Fruit fly (Drosophila melanogaster) whole organism, prepupa: Measurements from ENCODE around the gene Wnt4.
A peak's percentile ranks its signal among the peaks of the same experiment; 100 is the strongest.

Experiments
- Blimp-1 ChIP-seq: fragments of 200-800 bp; sonication (Bioruptor generic); optimal IDR thresholded peaks from 3 replicates; lab custom pipeline; 2017; ENCODE audit warnings: missing biosample characterization, missing genetic modification characterization, mild to moderate bottlenecking, moderate library complexity, missing genetic modification reagents
- CG10631 ChIP-seq: fragments of 200-800 bp; sonication (Bioruptor generic); optimal IDR thresholded peaks from 2 replicates; lab custom pipeline; 2016; ENCODE audit warnings: missing biosample characterization, missing genetic modification characterization
- CG10669 ChIP-seq: fragments of 200-800 bp; sonication (Bioruptor generic); optimal IDR thresholded peaks from 3 replicates; lab custom pipeline; 2018; ENCODE audit warnings: missing biosample characterization, mild to moderate bottlenecking, missing genetic modification characterization, moderate library complexity
- CG11902 ChIP-seq: fragments of 200-800 bp; sonication (Bioruptor generic); optimal IDR thresholded peaks from 3 replicates; lab custom pipeline; 2016; ENCODE audit warnings: missing biosample characterization, missing genetic modification characterization
- CG31627 ChIP-seq: fragments of 200-800 bp; sonication (Bioruptor generic); optimal IDR thresholded peaks from 3 replicates; lab custom pipeline; 2016; ENCODE audit warnings: missing biosample characterization, missing genetic modification characterization
- CG3919 ChIP-seq: fragments of 200-800 bp; sonication (Bioruptor generic); optimal IDR thresholded peaks from 3 replicates; lab custom pipeline; 2016; ENCODE audit warnings: missing biosample characterization, missing genetic modification characterization
- CG4318 ChIP-seq: fragments of 200-800 bp; sonication (Bioruptor generic); optimal IDR thresholded peaks from 3 replicates; lab custom pipeline; 2017; ENCODE audit warnings: missing biosample characterization, mild to moderate bottlenecking, missing genetic modification characterization
- CG6163 ChIP-seq: fragments of 200-800 bp; sonication (Bioruptor generic); IDR thresholded peaks from 3 replicates; pipeline ENCODE4 v1.3.6; 2022; ENCODE audit warnings: missing biosample characterization, missing genetic modification characterization
- CG6276 ChIP-seq: fragments of 200-800 bp; sonication (Bioruptor generic); optimal IDR thresholded peaks from 2 replicates; lab custom pipeline; 2017; ENCODE audit warnings: missing biosample characterization, mild to moderate bottlenecking, missing genetic modification characterization
- CG6792 ChIP-seq: fragments of 200-800 bp; sonication (Bioruptor generic); optimal IDR thresholded peaks from 3 replicates; lab custom pipeline; 2016; ENCODE audit warnings: missing biosample characterization, missing genetic modification characterization
- CG6808 ChIP-seq: fragments of 200-800 bp; sonication (Bioruptor generic); optimal IDR thresholded peaks from 3 replicates; lab custom pipeline; 2017; ENCODE audit warnings: missing biosample characterization, missing genetic modification characterization, mild to moderate bottlenecking, moderate library complexity, missing genetic modification reagents
- CG7368 ChIP-seq: fragments of 200-800 bp; sonication (Bioruptor generic); optimal IDR thresholded peaks from 3 replicates; lab custom pipeline; 2016; ENCODE audit warnings: missing biosample characterization, missing genetic modification characterization
- CG8119 ChIP-seq: fragments of 200-800 bp; sonication (Bioruptor generic); IDR thresholded peaks from 3 replicates; pipeline ENCODE4 v1.3.6; 2022; ENCODE audit warnings: missing biosample characterization, missing genetic modification characterization
- CG8319 ChIP-seq: fragments of 200-800 bp; sonication (Bioruptor generic); optimal IDR thresholded peaks from 3 replicates; lab custom pipeline; 2016; ENCODE audit warnings: missing biosample characterization, missing genetic modification characterization
- Eip75B ChIP-seq: fragments of 200-800 bp; sonication (Bioruptor generic); optimal IDR thresholded peaks from 3 replicates; lab custom pipeline; 2016; ENCODE audit warnings: missing biosample characterization, missing genetic modification characterization
- Eip78C ChIP-seq: fragments of 200-800 bp; sonication (Bioruptor generic); peaks from one replicate; lab custom pipeline; 2016; ENCODE audit warnings: missing biosample characterization, missing genetic modification characterization
- Gug ChIP-seq: fragments of 200-800 bp; sonication (Bioruptor generic); IDR thresholded peaks from 2 replicates; pipeline ENCODE4 v1.3.6; 2022; ENCODE audit warnings: missing biosample characterization, missing genetic modification characterization
- Hr4 ChIP-seq: fragments of 200-800 bp; sonication (Bioruptor generic); optimal IDR thresholded peaks from 3 replicates; lab custom pipeline; 2016; ENCODE audit warnings: missing biosample characterization, missing genetic modification characterization
- Met ChIP-seq: fragments of 200-800 bp; sonication (Bioruptor generic); optimal IDR thresholded peaks from 3 replicates; lab custom pipeline; 2016; ENCODE audit warnings: missing biosample characterization, missing genetic modification characterization
- OdsH ChIP-seq: fragments of 200-800 bp; sonication (Bioruptor generic); optimal IDR thresholded peaks from 3 replicates; lab custom pipeline; 2016; ENCODE audit warnings: missing biosample characterization, missing genetic modification characterization
- Smox ChIP-seq: fragments of 200-800 bp; sonication (Bioruptor generic); optimal IDR thresholded peaks from 3 replicates; lab custom pipeline; 2016; ENCODE audit warnings: missing biosample characterization, missing genetic modification characterization
- Sox102F ChIP-seq: fragments of 200-800 bp; sonication (Bioruptor generic); optimal IDR thresholded peaks from 2 replicates; lab custom pipeline; 2016; ENCODE audit warnings: missing biosample characterization, mild to moderate bottlenecking, missing genetic modification characterization
- Sox15 ChIP-seq: fragments of 200-800 bp; sonication (Bioruptor generic); optimal IDR thresholded peaks from 3 replicates; lab custom pipeline; 2016; ENCODE audit warnings: missing biosample characterization, missing genetic modification characterization
- achi ChIP-seq: fragments of 200-800 bp; sonication (Bioruptor generic); optimal IDR thresholded peaks from 3 replicates; lab custom pipeline; 2016; ENCODE audit warnings: missing biosample characterization, missing genetic modification characterization
- cyc ChIP-seq: fragments of 200-800 bp; sonication (Bioruptor generic); optimal IDR thresholded peaks from 3 replicates; lab custom pipeline; 2016; ENCODE audit warnings: missing biosample characterization, missing genetic modification characterization
- dsx ChIP-seq: fragments of 200-800 bp; optimal IDR thresholded peaks from 3 replicates; lab custom pipeline; 2019; ENCODE audit warnings: missing biosample characterization, mild to moderate bottlenecking, missing genetic modification characterization, moderate library complexity; ENCODE audit not compliant: poor library complexity, severe bottlenecking
- eg ChIP-seq: fragments of 200-800 bp; sonication (Bioruptor generic); IDR thresholded peaks from 3 replicates; pipeline ENCODE4 v1.3.6; 2022; ENCODE audit warnings: missing biosample characterization, missing genetic modification characterization
- esn ChIP-seq: fragments of 200-800 bp; sonication (Bioruptor generic); optimal IDR thresholded peaks from 2 replicates; lab custom pipeline; 2016; ENCODE audit warnings: missing biosample characterization, mild to moderate bottlenecking, missing genetic modification characterization, moderate library complexity
- fd59A ChIP-seq: fragments of 200-800 bp; sonication (Bioruptor generic); optimal IDR thresholded peaks from 2 replicates; lab custom pipeline; 2017; ENCODE audit warnings: missing biosample characterization, mild to moderate bottlenecking, missing genetic modification characterization, missing genetic modification reagents
- fd85E ChIP-seq: fragments of 200-800 bp; sonication (Bioruptor generic); optimal IDR thresholded peaks from 3 replicates; lab custom pipeline; 2016; ENCODE audit warnings: missing biosample characterization, missing genetic modification characterization
- fkh ChIP-seq: fragments of 200-800 bp; sonication (Bioruptor generic); optimal IDR thresholded peaks from 3 replicates; lab custom pipeline; 2017; ENCODE audit warnings: missing biosample characterization, mild to moderate bottlenecking, missing genetic modification characterization, moderate library complexity
- lz ChIP-seq: fragments of 200-800 bp; sonication (Bioruptor generic); optimal IDR thresholded peaks from 3 replicates; lab custom pipeline; 2016; ENCODE audit warnings: missing biosample characterization, missing genetic modification characterization
- salr ChIP-seq, 2 experiments: fragments of 200-800 bp; sonication (Bioruptor generic); optimal IDR thresholded peaks; 3 replicates each; lab custom pipeline; 2016 to 2018; ENCODE audit warnings: missing biosample characterization in 2 of 2, missing genetic modification characterization in 2 of 2, mild to moderate bottlenecking in 1 of 2
- ss ChIP-seq, 2 experiments: fragments of 200-800 bp; sonication (Bioruptor generic); optimal IDR thresholded peaks; 2 replicates in 1 of 2; 3 replicates in 1 of 2; lab custom pipeline; 2017 to 2018; ENCODE audit warnings: mild to moderate bottlenecking in 2 of 2, missing biosample characterization in 2 of 2, missing genetic modification characterization in 2 of 2, moderate library complexity in 1 of 2
- topi ChIP-seq: fragments of 200-800 bp; sonication (Bioruptor generic); optimal IDR thresholded peaks from 3 replicates; lab custom pipeline; 2016; ENCODE audit warnings: missing biosample characterization, missing genetic modification characterization
- vri ChIP-seq: fragments of 200-800 bp; sonication (Bioruptor generic); optimal IDR thresholded peaks from 3 replicates; lab custom pipeline; 2016; ENCODE audit warnings: missing biosample characterization, mild to moderate bottlenecking, missing genetic modification characterization

Gene Wnt4

DNA sequence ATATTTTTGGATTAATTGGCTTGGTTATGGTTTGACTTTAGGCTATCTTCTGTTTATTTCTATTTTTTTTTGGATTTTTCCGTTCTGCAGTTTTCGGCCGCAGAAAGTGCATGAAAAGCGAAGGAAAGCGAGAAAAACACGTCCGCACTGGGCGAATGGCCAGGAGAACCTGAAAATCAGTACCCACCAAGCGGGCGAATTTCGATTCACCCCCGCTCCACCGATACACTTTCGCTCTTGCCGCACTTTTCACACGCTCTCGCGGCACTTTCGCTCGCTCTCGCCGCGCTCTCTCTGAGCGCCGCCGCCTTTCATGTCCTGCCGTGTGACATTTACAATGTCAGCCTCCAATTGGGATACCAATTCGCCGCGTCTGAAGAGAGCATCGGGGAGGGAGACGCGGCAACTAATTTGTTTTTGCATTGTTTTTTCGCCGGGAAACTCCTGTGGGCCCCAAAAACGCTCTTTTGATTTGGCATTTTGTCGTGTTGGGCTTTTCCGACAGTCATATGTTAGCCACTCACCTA, 27.6 kb downstream of the Wnt4 start, which contains the start of gene Ndae1:
Gene Ndae1 (minus strand): TSS at position 51 of the 527 bp plus-strand sequence.
- TF ChIP-seq achi (no peak), Blimp-1 (GFP tag; lab: Kevin White, UChicago) (peak; percentile 36), CG3919 (GFP tag; lab: Kevin White, UChicago) (no peak), CG8119 (GFP tag; lab: Robert Waterston, UW) (peak; percentile 24; the same call in 1 of the 3 replicates), CG6792 (GFP tag; lab: Kevin White, UChicago) (no peak), fd59A (GFP tag; lab: Kevin White, UChicago) (no peak), CG8319 (GFP tag; lab: Kevin White, UChicago) (no peak), CG10669 (GFP tag; lab: Kevin White, UChicago) (no peak), dsx (GFP tag; lab: Kevin White, UChicago) (no peak), eg (no peak), CG10631 (GFP tag; lab: Kevin White, UChicago) (no peak), Hr4 (GFP tag; lab: Kevin White, UChicago) (no peak), lz (GFP tag; lab: Kevin White, UChicago) (no peak)

DNA sequence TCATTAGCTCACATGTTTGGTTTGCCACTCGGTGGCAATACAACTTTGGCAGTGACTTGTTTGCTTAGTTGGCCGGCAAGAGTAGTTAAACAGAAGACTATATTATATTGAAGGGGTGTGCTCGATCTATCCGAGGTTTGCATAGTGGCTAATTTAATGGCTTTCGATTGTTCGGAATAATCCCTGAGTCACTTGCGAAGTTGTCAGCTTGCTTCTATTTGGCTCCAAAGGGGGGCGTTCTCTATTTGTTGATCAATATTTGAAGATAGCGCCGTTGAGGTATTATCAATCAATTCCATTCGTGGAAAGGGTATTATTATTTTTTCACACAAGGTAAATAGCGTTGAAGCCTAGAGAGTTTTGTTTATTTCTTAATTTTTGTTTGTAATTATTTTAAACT, 28.9 kb downstream of the Wnt4 start:
- no peak for TF ChIP-seq CG4318 (GFP tag; lab: Kevin White, UChicago)
- TF ChIP-seq dsx (GFP tag; lab: Kevin White, UChicago) = no peak
- TF ChIP-seq fkh = peak; percentile 80
- no peak for TF ChIP-seq Smox (GFP tag; lab: Kevin White, UChicago)
- no peak for TF ChIP-seq vri (GFP tag; lab: Kevin White, UChicago)
- TF ChIP-seq fd85E (GFP tag; lab: Kevin White, UChicago) = no peak
- no peak for TF ChIP-seq CG6808
- TF ChIP-seq, all 60 proteins: peak for 1

DNA sequence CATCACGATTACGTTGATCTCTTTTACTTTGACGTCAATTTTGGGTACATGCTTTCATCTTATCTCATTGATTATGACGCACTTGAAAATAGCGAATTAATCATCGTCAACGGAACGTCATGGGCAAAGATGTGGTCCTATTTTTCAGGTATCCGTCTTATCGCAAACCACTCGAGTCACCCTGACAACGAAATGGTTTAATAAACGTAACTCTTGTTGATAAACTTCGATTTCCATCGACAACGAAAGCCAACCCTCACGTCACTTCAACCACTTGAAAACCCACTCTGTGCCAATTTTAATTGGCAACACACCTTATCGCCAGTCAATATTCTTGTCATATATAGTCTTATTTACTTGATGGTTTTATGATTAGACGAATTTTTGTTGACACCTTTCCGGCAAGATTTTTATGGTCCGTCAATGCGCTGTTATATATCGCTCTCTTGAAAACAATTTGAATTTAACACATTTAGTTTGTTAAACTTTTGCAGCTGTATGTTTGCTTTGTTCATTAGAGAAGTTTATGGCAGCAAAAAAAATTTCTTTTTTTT, 34.7 kb downstream of the Wnt4 start:
- TF ChIP-seq Sox15 (GFP tag; lab: Kevin White, UChicago) (no peak), vri (GFP tag; lab: Kevin White, UChicago) (peak; percentile 68), CG6808 (no peak)

DNA sequence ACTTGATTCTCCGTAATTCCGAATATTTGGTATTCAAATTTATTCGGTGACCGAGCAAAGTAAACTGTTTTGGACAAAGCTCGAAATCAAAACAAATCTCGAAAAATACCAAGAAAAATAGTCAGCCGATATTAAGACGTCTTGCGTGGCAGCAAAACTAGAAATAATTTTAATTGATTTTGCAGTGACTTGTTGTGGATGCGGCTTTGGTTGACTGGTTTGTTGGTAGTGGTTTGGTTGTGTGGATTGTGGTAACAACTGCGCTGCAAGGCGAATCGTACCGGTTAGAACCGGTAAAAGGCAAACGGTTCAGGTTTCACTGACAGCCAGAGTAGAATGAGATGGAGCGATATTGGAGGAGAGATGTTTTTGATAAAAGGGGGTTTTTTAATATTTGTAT, 35.5 kb downstream of the Wnt4 start:
- TF ChIP-seq Met (GFP tag; lab: Kevin White, UChicago) (no peak), Sox102F (no peak), CG10631 (GFP tag; lab: Kevin White, UChicago) (no peak), CG6276 (GFP tag; lab: Kevin White, UChicago) (no peak), CG7368 (no peak), dsx (GFP tag; lab: Kevin White, UChicago) (no peak), topi (GFP tag; lab: Kevin White, UChicago) (no peak), CG6163 (no peak), fd85E (GFP tag; lab: Kevin White, UChicago) (no peak), CG31627 (no peak), CG6808 (no peak), CG6792 (GFP tag; lab: Kevin White, UChicago) (no peak)

DNA sequence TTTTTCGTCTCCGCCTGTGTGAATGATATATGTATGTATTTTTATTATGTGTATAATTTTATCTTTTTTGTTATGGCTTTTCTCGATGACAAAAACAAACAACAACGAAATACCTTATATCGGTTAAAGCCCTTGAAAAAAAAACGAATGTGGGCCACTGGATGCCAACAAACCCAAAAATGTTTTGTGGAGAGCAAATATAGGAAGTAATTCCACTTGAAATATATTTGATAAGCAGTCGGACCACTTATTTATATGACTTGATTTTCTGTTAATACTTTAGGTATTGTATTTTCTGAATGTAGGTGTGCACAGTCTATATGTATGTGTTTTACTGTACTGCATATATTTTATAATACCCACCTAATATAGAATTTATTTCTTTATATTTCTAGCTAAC, 36.0 kb downstream of the Wnt4 start:
- no peak for TF ChIP-seq salr (GFP tag; optimal IDR thresholded peaks at IDR 0.05; lab: Kevin White, UChicago)
- TF ChIP-seq Eip75B (GFP tag; lab: Kevin White, UChicago) = no peak
- TF ChIP-seq Eip78C = peak; percentile 42
- TF ChIP-seq fkh = peak; percentile 33

DNA sequence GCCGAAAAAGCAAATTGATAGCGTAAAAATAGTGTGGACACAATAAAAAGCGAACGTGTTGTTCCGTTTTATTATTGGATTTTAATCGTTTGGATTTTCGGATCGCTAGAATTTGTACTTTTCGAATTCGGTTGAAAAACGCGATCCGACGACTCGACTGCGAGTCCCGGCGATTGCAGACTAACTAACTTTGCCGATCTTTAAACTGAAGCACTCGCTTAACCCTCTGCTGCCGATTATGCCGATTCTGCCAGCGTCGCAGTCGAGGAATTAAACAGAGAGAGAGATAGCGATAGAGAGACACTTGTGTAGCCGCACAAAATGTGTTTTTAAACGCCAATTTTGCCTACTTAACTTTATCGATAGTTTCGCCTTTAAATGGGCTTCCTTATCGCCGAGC, 36.7 kb downstream of the Wnt4 start:
- TF ChIP-seq CG11902 (GFP tag; lab: Kevin White, UChicago) (no peak), cyc (no peak), esn (GFP tag; lab: Kevin White, UChicago) (no peak), Smox (GFP tag; lab: Kevin White, UChicago) (no peak), vri (GFP tag; lab: Kevin White, UChicago) (peak; percentile 2), fd59A (GFP tag; lab: Kevin White, UChicago) (no peak), Gug (GFP tag; lab: Robert Waterston, UW) (no peak), ss (GFP tag; optimal IDR thresholded peaks at IDR 0.05; lab: Kevin White, UChicago) (peak in 1 of 2 experiments; percentile 11), OdsH (GFP tag; lab: Kevin White, UChicago) (no peak)
